Worm (Caenorhabditis elegans): ENCODE data around the gene snn-1.

- TF ChIP-seq scrt-1 (GFP tag; IDR thresholded peaks at IDR 0.05) (no peak), ceh-36 (tag; optimal IDR thresholded peaks at IDR 0.05) (no peak), hnd-1 (tag; optimal IDR thresholded peaks at IDR 0.05) (no peak), ama-1 (optimal IDR thresholded peaks at IDR 0.05) (no peak), F13C5.2 (tag; optimal IDR thresholded peaks at IDR 0.05) (no peak), tbx-37 (GFP tag; conservative IDR thresholded peaks at IDR 0.05) (no peak), ets-7 (tag; optimal IDR thresholded peaks at IDR 0.05) (no peak), pes-1 (GFP tag; IDR thresholded peaks at IDR 0.05) (no peak)
Observed at ce11 chrIV:1844624-1845023, 29.7 kb upstream of the snn-1 start.
